Fruit fly (Drosophila melanogaster): ENCODE data around the gene Cpsf6.
A peak's percentile ranks its signal among the peaks of the same experiment; 100 is the strongest.

Cpsf6 gene

dm6 chr3L:8289336-8290258 lies 25.7 kb downstream of the Cpsf6 start, which contains the start of gene cert (continued):
- TF ChIP-seq CG13424 (tag; optimal IDR thresholded peaks at IDR 0.05): no peak
- no peak for TF ChIP-seq Bteb2 (GFP tag; optimal IDR thresholded peaks at IDR 0.05)
- no peak for TF ChIP-seq CG8765 (GFP tag; IDR thresholded peaks at IDR 0.05)
- no peak for TF ChIP-seq Taf1 (GFP tag; IDR thresholded peaks at IDR 0.05)
- TF ChIP-seq vvl (GFP tag; IDR thresholded peaks at IDR 0.05): 0 out of 2 replicates have a peak, but pooled peaks have one; percentile 29
- peak; percentile 29 for TF ChIP-seq nau (GFP tag; optimal IDR thresholded peaks at IDR 0.05)
- no peak for TF ChIP-seq CG15269 (tag; optimal IDR thresholded peaks at IDR 0.05)
- no peak for TF ChIP-seq dan (GFP tag; IDR thresholded peaks at IDR 0.05)
- no peak for TF ChIP-seq CG1792 (GFP tag; optimal IDR thresholded peaks at IDR 0.05)
- TF ChIP-seq CG31441 (GFP tag; IDR thresholded peaks at IDR 0.05): no peak
- peak; percentile 73 for TF ChIP-seq CG34224 (GFP tag; IDR thresholded peaks at IDR 0.05; ENCODE audit: partially characterized antibody)
- no peak for TF ChIP-seq CG2202 (tag; optimal IDR thresholded peaks at IDR 0.05)
- no peak for TF ChIP-seq CG30431 (GFP tag; optimal IDR thresholded peaks at IDR 0.05)
- TF ChIP-seq gce (GFP tag; IDR thresholded peaks at IDR 0.05): no peak
- TF ChIP-seq CG14441 (GFP tag; IDR thresholded peaks at IDR 0.05): no peak
- no peak for TF ChIP-seq nerfin-1 (tag; optimal IDR thresholded peaks at IDR 0.05)
- TF ChIP-seq kni (GFP tag; optimal IDR thresholded peaks at IDR 0.05): no peak
- peak; percentile 19 for TF ChIP-seq Hmr (GFP tag; optimal IDR thresholded peaks at IDR 0.05)
- TF ChIP-seq CTCF (GFP tag; optimal IDR thresholded peaks at IDR 0.05): no peak
- peak; percentile 67 for TF ChIP-seq exex (tag; optimal IDR thresholded peaks at IDR 0.05)
- no peak for TF ChIP-seq ftz-f1 (GFP tag; optimal IDR thresholded peaks at IDR 0.05)
- no peak for TF ChIP-seq CG9437 (GFP tag; optimal IDR thresholded peaks at IDR 0.05)
- TF ChIP-seq Sry-δ (GFP tag; optimal IDR thresholded peaks at IDR 0.05): peak; percentile 98
- TF ChIP-seq E2f1 (GFP tag; IDR thresholded peaks at IDR 0.05): no peak
- no peak for TF ChIP-seq Mrtf (GFP tag; IDR thresholded peaks at IDR 0.05)
- TF ChIP-seq CG18599 (GFP tag; optimal IDR thresholded peaks at IDR 0.05): no peak
- TF ChIP-seq CG14667 (GFP tag; IDR thresholded peaks at IDR 0.05): no peak
- TF ChIP-seq corto (GFP tag; optimal IDR thresholded peaks at IDR 0.05): no peak
- TF ChIP-seq CG13296 (GFP tag; optimal IDR thresholded peaks at IDR 0.05): peak; percentile 8
- no peak for TF ChIP-seq twi (tag; optimal IDR thresholded peaks at IDR 0.05)
- TF ChIP-seq CG32767 (GFP tag; IDR thresholded peaks at IDR 0.05): no peak
- peak; percentile 45 for TF ChIP-seq pho (GFP tag; optimal IDR thresholded peaks at IDR 0.05)
- TF ChIP-seq nerfin-2 (GFP tag; IDR thresholded peaks at IDR 0.05; ENCODE audit: partially characterized antibody): peak; percentile 86
- TF ChIP-seq HLHmδ (GFP tag; optimal IDR thresholded peaks at IDR 0.05): no peak
- peak; percentile 35 for TF ChIP-seq Dad (GFP tag; optimal IDR thresholded peaks at IDR 0.05)
- no peak for TF ChIP-seq bowl (GFP tag; IDR thresholded peaks at IDR 0.05)
- TF ChIP-seq CG4328 (GFP tag; optimal IDR thresholded peaks at IDR 0.05): peak; percentile 19
- no peak for TF ChIP-seq CG7987 (GFP tag; optimal IDR thresholded peaks at IDR 0.05)
- TF ChIP-seq knrl (GFP tag; IDR thresholded peaks at IDR 0.05; ENCODE audit: partially characterized antibody): peak; percentile 92
- no peak for TF ChIP-seq CG10979 (tag; optimal IDR thresholded peaks at IDR 0.05)
- TF ChIP-seq tup (GFP tag; optimal IDR thresholded peaks at IDR 0.05): no peak
- no peak for TF ChIP-seq Aef1 (GFP tag; IDR thresholded peaks at IDR 0.05)
- peak; percentile 86 for TF ChIP-seq Doc3 (GFP tag; IDR thresholded peaks at IDR 0.05; ENCODE audit: partially characterized antibody)
- TF ChIP-seq CG30020 (tag; optimal IDR thresholded peaks at IDR 0.05): peak; percentile 18
- TF ChIP-seq kah (GFP tag; optimal IDR thresholded peaks at IDR 0.05): peak; percentile 94
- TF ChIP-seq Bgb (GFP tag; IDR thresholded peaks at IDR 0.05; ENCODE audit: partially characterized antibody): peak; percentile 90
- no peak for TF ChIP-seq CG7928 (GFP tag; optimal IDR thresholded peaks at IDR 0.05)
- peak; percentile 52 for TF ChIP-seq YL-1 (GFP tag; optimal IDR thresholded peaks at IDR 0.05)
- TF ChIP-seq TFAM (GFP tag; optimal IDR thresholded peaks at IDR 0.05): no peak

All from whole organism, embryonic.